Worm (Caenorhabditis elegans) whole organism, L1 larva: ENCODE data around the gene gcc-2.

Experiments used
- aly-2 ChIP-seq: fragments of 150-350 bp; optimal IDR thresholded peaks from 2 replicates; lab custom pipeline; 2014; ENCODE audit warnings: missing biosample characterization, missing genetic modification characterization
- ama-1 ChIP-seq: fragments of 150-350 bp; optimal IDR thresholded peaks from 2 replicates; lab custom pipeline; 2014
- ceh-82 ChIP-seq, 3 experiments: fragments of 150-350 bp in 1 of 3; sonication (generic microtip) in 2 of 3; optimal IDR thresholded peaks; 2 replicates each; lab custom pipeline; 2014 to 2017; ENCODE audit warnings: missing biosample characterization in 3 of 3, missing genetic modification characterization in 3 of 3
- dpl-1 ChIP-seq, 3 experiments: fragments of 150-350 bp in 2 of 3; sonication (generic microtip) in 1 of 3; optimal IDR thresholded peaks; 2 replicates each; lab custom pipeline; 2014 to 2017; ENCODE audit warnings: missing biosample characterization in 3 of 3, missing genetic modification characterization in 3 of 3, missing genetic modification reagents in 3 of 3
- dsc-1 ChIP-seq: sonication (generic microtip); optimal IDR thresholded peaks from 2 replicates; lab custom pipeline; 2016; ENCODE audit warnings: mild to moderate bottlenecking, missing genetic modification characterization, missing compliant biosample characterization
- efl-1 ChIP-seq, 4 experiments: fragments of 150-350 bp; optimal IDR thresholded peaks in 3 of 4; peaks in 1 of 4; 1 replicate in 1 of 4; 2 replicates in 3 of 4; lab custom pipeline; 2014; ENCODE audit warnings: missing biosample characterization in 2 of 4, missing genetic modification characterization in 2 of 4, missing genetic modification reagents in 2 of 4
- egl-27 ChIP-seq, 2 experiments: fragments of 150-350 bp in 1 of 2; sonication (generic microtip); optimal IDR thresholded peaks; 3 replicates each; lab custom pipeline; 2017 to 2018; ENCODE audit warnings: missing biosample characterization in 2 of 2, missing genetic modification characterization in 2 of 2, missing genetic modification reagents in 2 of 2
- elt-3 ChIP-seq, 6 experiments: fragments of 150-350 bp in 1 of 6; sonication (generic microtip); optimal IDR thresholded peaks; 2 replicates each; lab custom pipeline; 2017 to 2018; ENCODE audit warnings: missing biosample characterization in 6 of 6, missing genetic modification characterization in 6 of 6, inconsistent platforms in 1 of 6
- ets-5 ChIP-seq: fragments of 200-800 bp; sonication (Bioruptor generic); IDR thresholded peaks from 2 replicates; pipeline ENCODE4 v1.3.6; 2022; ENCODE audit warnings: missing genetic modification characterization, missing compliant biosample characterization
- fkh-4 ChIP-seq: sonication (generic microtip); optimal IDR thresholded peaks from 2 replicates; lab custom pipeline; 2016; ENCODE audit warnings: missing compliant biosample characterization, missing genetic modification characterization, borderline replicate concordance
- fos-1 ChIP-seq: fragments of 150-350 bp; optimal IDR thresholded peaks from 2 replicates; lab custom pipeline; 2014; ENCODE audit warnings: missing biosample characterization, missing genetic modification characterization
- grh-1 ChIP-seq: fragments of 200-800 bp; sonication (Bioruptor generic); IDR thresholded peaks from 2 replicates; pipeline ENCODE4 v1.3.6; 2022; ENCODE audit warnings: missing genetic modification reagents, missing genetic modification characterization, missing compliant biosample characterization
- hlh-4 ChIP-seq: sonication (generic microtip); optimal IDR thresholded peaks from 2 replicates; lab custom pipeline; 2016; ENCODE audit warnings: mild to moderate bottlenecking, missing genetic modification characterization, missing compliant biosample characterization
- irx-1 ChIP-seq: sonication (generic microtip); optimal IDR thresholded peaks from 2 replicates; lab custom pipeline; 2016; ENCODE audit warnings: missing genetic modification characterization, missing compliant biosample characterization
- jun-1 ChIP-seq: fragments of 150-350 bp; optimal IDR thresholded peaks from 2 replicates; lab custom pipeline; 2014; ENCODE audit warnings: missing biosample characterization, missing genetic modification reagents, missing genetic modification characterization
- lin-14 ChIP-seq: fragments of 200-800 bp; sonication (Bioruptor generic); optimal IDR thresholded peaks from 2 replicates; lab custom pipeline; 2018; ENCODE audit warnings: mild to moderate bottlenecking, missing genetic modification characterization, moderate library complexity, missing compliant biosample characterization
- lin-15B ChIP-seq: fragments of 150-350 bp; sonication (generic microtip); optimal IDR thresholded peaks from 3 replicates; lab custom pipeline; 2014; ENCODE audit warnings: missing biosample characterization, missing genetic modification characterization
- lin-39 ChIP-seq: fragments of 150-350 bp; optimal IDR thresholded peaks from 2 replicates; lab custom pipeline; 2014; ENCODE audit warnings: missing biosample characterization, missing genetic modification reagents, missing genetic modification characterization
- lir-3 ChIP-seq: sonication (generic microtip); optimal IDR thresholded peaks from 2 replicates; lab custom pipeline; 2016; ENCODE audit warnings: mild to moderate bottlenecking, missing genetic modification characterization, moderate library complexity, missing compliant biosample characterization; ENCODE audit not compliant: poor library complexity
- lsy-2 ChIP-seq, 2 experiments: fragments of 150-350 bp; optimal IDR thresholded peaks; 2 replicates each; lab custom pipeline; 2014; ENCODE audit warnings: missing biosample characterization in 2 of 2, missing genetic modification characterization in 2 of 2
- mab-9 ChIP-seq: fragments of 200-800 bp; sonication (Bioruptor generic); IDR thresholded peaks from 2 replicates; pipeline ENCODE4 v1.3.6; 2022; ENCODE audit warnings: missing genetic modification reagents, missing genetic modification characterization, missing compliant biosample characterization
- mdl-1 ChIP-seq, 2 experiments: fragments of 150-350 bp; optimal IDR thresholded peaks; 2 replicates each; lab custom pipeline; 2014 to 2017; ENCODE audit warnings: missing biosample characterization in 2 of 2, missing genetic modification characterization in 2 of 2, inconsistent platforms in 1 of 2
- mep-1 ChIP-seq: fragments of 150-350 bp; optimal IDR thresholded peaks from 2 replicates; lab custom pipeline; 2014; ENCODE audit warnings: missing biosample characterization, missing genetic modification characterization
- nhr-19 ChIP-seq: fragments of 200-800 bp; sonication (Bioruptor generic); conservative IDR thresholded peaks from 2 replicates; pipeline ENCODE4 v1.3.6; 2022; ENCODE audit warnings: missing genetic modification characterization, missing compliant biosample characterization
- nhr-47 ChIP-seq: sonication (generic microtip); optimal IDR thresholded peaks from 2 replicates; lab custom pipeline; 2016; ENCODE audit warnings: mild to moderate bottlenecking, missing genetic modification characterization, moderate library complexity, missing compliant biosample characterization
- nhr-71 ChIP-seq: sonication (generic microtip); optimal IDR thresholded peaks from 2 replicates; lab custom pipeline; 2016; ENCODE audit warnings: mild to moderate bottlenecking, missing genetic modification characterization, moderate library complexity, missing compliant biosample characterization
- nhr-76 ChIP-seq: sonication (generic microtip); optimal IDR thresholded peaks from 2 replicates; lab custom pipeline; 2017; ENCODE audit warnings: missing biosample characterization, missing genetic modification characterization
- nhr-84 ChIP-seq: sonication (generic microtip); optimal IDR thresholded peaks from 2 replicates; lab custom pipeline; 2017; ENCODE audit warnings: missing biosample characterization, missing genetic modification characterization
- nhr-85 ChIP-seq: sonication (generic microtip); peaks from one replicate; lab custom pipeline; 2016; ENCODE audit warnings: missing genetic modification characterization, inconsistent platforms, missing compliant biosample characterization
- pag-3 ChIP-seq: sonication (generic microtip); optimal IDR thresholded peaks from 2 replicates; lab custom pipeline; 2017; ENCODE audit warnings: missing genetic modification characterization, mild to moderate bottlenecking, missing compliant biosample characterization, antibody characterized with exemption, borderline replicate concordance; ENCODE audit not compliant: insufficient read depth
- pqm-1 ChIP-seq: sonication (generic microtip); optimal IDR thresholded peaks from 3 replicates; lab custom pipeline; 2017; ENCODE audit warnings: missing biosample characterization, missing genetic modification characterization
- rnt-1 ChIP-seq: sonication (generic microtip); optimal IDR thresholded peaks from 2 replicates; lab custom pipeline; 2016; ENCODE audit warnings: mild to moderate bottlenecking, missing genetic modification characterization, moderate library complexity, missing compliant biosample characterization
- snpc-4 ChIP-seq: fragments of 150-350 bp; optimal IDR thresholded peaks from 2 replicates; lab custom pipeline; 2014; ENCODE audit warnings: missing biosample characterization, missing genetic modification characterization
- snu-23 ChIP-seq: sonication (generic microtip); optimal IDR thresholded peaks from 2 replicates; lab custom pipeline; 2016; ENCODE audit warnings: missing genetic modification characterization, missing compliant biosample characterization
- sox-4 ChIP-seq: sonication (generic microtip); optimal IDR thresholded peaks from 2 replicates; lab custom pipeline; 2016; ENCODE audit warnings: missing genetic modification characterization, missing compliant biosample characterization
- swsn-7 ChIP-seq: sonication (generic microtip); optimal IDR thresholded peaks from 2 replicates; lab custom pipeline; 2016; ENCODE audit warnings: missing genetic modification characterization, missing compliant biosample characterization
- tbx-2 ChIP-seq: sonication (generic microtip); optimal IDR thresholded peaks from 2 replicates; lab custom pipeline; 2016; ENCODE audit warnings: missing genetic modification characterization, missing compliant biosample characterization
- unc-130 ChIP-seq: fragments of 150-350 bp; optimal IDR thresholded peaks from 2 replicates; lab custom pipeline; 2017; ENCODE audit warnings: missing biosample characterization, missing genetic modification characterization, inconsistent platforms
- unc-86 ChIP-seq: sonication (generic microtip); optimal IDR thresholded peaks from 2 replicates; lab custom pipeline; 2016; ENCODE audit warnings: missing genetic modification characterization, missing compliant biosample characterization
- unc-98 ChIP-seq: fragments of 200-800 bp; sonication (Bioruptor generic); IDR thresholded peaks from 2 replicates; pipeline ENCODE4 v1.3.6; 2022; ENCODE audit warnings: missing genetic modification characterization, missing compliant biosample characterization
- xbp-1 ChIP-seq: sonication (generic microtip); optimal IDR thresholded peaks from 2 replicates; lab custom pipeline; 2016; ENCODE audit warnings: missing genetic modification characterization, missing compliant biosample characterization
- ztf-11 ChIP-seq, 2 experiments: sonication (generic microtip); optimal IDR thresholded peaks; 2 replicates each; lab custom pipeline; 2016 to 2017; ENCODE audit warnings: missing genetic modification characterization in 2 of 2, missing biosample characterization in 1 of 2, missing compliant biosample characterization in 1 of 2

The gcc-2 gene

ce11 chrIII:9772394-9772793, 10.5 kb upstream of the gcc-2 start:
- TF ChIP-seq efl-1 (optimal IDR thresholded peaks at IDR 0.05; lab: Kevin White, UChicago) (no peak), efl-1 (GFP tag; optimal IDR thresholded peaks at IDR 0.05 in 1 of 2; lab: Kevin White, UChicago) (peak in 1 of 2 experiments; percentile 90), nhr-76 (no peak), xbp-1 (tag; lab: Kevin White, UChicago) (no peak), mep-1 (tag; lab: Kevin White, UChicago) (no peak), nhr-71 (tag; lab: Kevin White, UChicago) (no peak), nhr-85 (tag; lab: Kevin White, UChicago) (no peak)

ce11 chrIII:9770590-9770989, 8.6 kb upstream of the gcc-2 start:
- no peak for TF ChIP-seq nhr-84 (tag; lab: Kevin White, UChicago)
- TF ChIP-seq unc-86 = no peak

DNA sequence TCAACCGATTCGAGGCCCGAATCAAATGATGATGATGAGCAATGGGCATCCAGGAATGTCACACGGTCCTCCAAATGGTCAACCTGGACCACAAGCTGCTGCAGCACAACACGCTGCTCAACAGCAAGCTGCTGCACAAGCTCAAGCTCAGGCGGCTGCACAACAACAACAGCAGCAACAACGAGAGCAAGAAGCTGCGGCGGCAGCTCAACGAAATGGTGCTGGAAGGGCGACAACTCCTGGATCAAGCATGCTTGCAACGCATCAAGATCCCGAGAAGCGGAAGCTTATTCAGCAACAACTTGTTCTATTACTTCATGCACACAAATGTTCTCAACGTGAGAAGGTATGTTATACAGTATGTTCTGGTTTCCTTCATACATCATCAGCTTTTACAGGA, 6.1 kb upstream of the gcc-2 start:
- TF ChIP-seq efl-1 (optimal IDR thresholded peaks at IDR 0.05; lab: Kevin White, UChicago) (no peak), efl-1 (GFP tag; optimal IDR thresholded peaks at IDR 0.05 in 1 of 2; lab: Kevin White, UChicago) (peak in 1 of 2 experiments; percentile 73), pag-3 (tag; lab: Kevin White, UChicago) (no peak)

ce11 chrIII:9767095-9767494, 5.2 kb upstream of the gcc-2 start:
- no peak for TF ChIP-seq pqm-1 (tag; lab: Kevin White, UChicago)
- no peak for TF ChIP-seq efl-1 (optimal IDR thresholded peaks at IDR 0.05; lab: Kevin White, UChicago)
- TF ChIP-seq efl-1 (GFP tag; optimal IDR thresholded peaks at IDR 0.05 in 1 of 2; lab: Kevin White, UChicago) = peak in 1 of 2 experiments; percentile 30
- peak; percentile 51 for TF ChIP-seq nhr-85 (tag; lab: Kevin White, UChicago)

DNA sequence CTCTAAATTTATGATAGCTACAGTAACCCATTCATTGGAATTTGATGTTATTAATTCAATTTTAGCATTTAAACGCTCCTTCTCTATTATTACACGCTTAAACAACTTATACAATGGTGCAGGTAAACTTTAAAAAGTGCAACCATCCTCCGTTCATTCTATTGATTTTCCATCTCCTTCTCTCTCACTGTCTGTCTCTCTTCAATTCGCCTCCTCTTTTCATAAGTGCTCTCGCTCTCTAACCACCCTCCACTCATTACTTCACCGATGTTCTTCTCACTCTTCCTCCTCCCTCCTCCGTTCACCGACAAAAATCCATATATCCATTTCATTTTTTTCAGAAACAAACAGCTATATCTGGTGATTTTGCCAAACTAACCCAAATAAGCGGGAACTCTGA, 4.2 kb upstream of the gcc-2 start, which contains the start of gene cbp-1:
cbp-1 (plus strand) TSS at position 335 of the 400 bp plus-strand sequence.
- TF ChIP-seq ztf-11 (tag; optimal IDR thresholded peaks at IDR 0.05; lab: Kevin White, UChicago) = peak in 1 of 2 experiments; percentile 47
- TF ChIP-seq mab-9 (GFP tag; lab: Robert Waterston, UW) = no peak
- TF ChIP-seq nhr-47 (tag; lab: Kevin White, UChicago) = peak; percentile 48
- TF ChIP-seq mdl-1 (tag; optimal IDR thresholded peaks at IDR 0.05; lab: Kevin White, UChicago) = peak in 1 of 2 experiments; percentile 44
- peak; percentile 81 to 85 for TF ChIP-seq lsy-2 (tag; optimal IDR thresholded peaks at IDR 0.05; lab: Kevin White, UChicago)
- TF ChIP-seq egl-27 (tag; optimal IDR thresholded peaks at IDR 0.05; lab: Kevin White, UChicago) = no peak
- peak; percentile 49 for TF ChIP-seq nhr-19 (GFP tag; lab: Robert Waterston, UW)
- TF ChIP-seq lin-15B (tag; lab: Kevin White, UChicago) = no peak
- peak in 1 of 6 experiments; percentile 15 for TF ChIP-seq elt-3 (tag; optimal IDR thresholded peaks at IDR 0.05; lab: Kevin White, UChicago)
- no peak for TF ChIP-seq unc-98
- TF ChIP-seq jun-1 (tag; lab: Kevin White, UChicago) = peak; percentile 12
- TF ChIP-seq fos-1 = peak; percentile 8
- TF ChIP-seq ama-1 (lab: Kevin White, UChicago) = peak; percentile 72
- peak; percentile 25 for TF ChIP-seq xbp-1 (tag; lab: Kevin White, UChicago)
- peak in 2 of 3 experiments; percentile 37 to 46 for TF ChIP-seq dpl-1 (GFP tag; optimal IDR thresholded peaks at IDR 0.05; lab: Kevin White, UChicago)
- TF ChIP-seq nhr-76 = no peak
- peak; percentile 33 for TF ChIP-seq snpc-4 (tag; lab: Kevin White, UChicago)
- TF ChIP-seq dsc-1 (tag; lab: Kevin White, UChicago) = peak; percentile 57
- TF ChIP-seq aly-2 (tag; lab: Kevin White, UChicago) = peak; percentile 48
- TF ChIP-seq mep-1 (tag; lab: Kevin White, UChicago) = no peak
- peak; percentile 51 for TF ChIP-seq unc-130 (tag; lab: Kevin White, UChicago)
- no peak for TF ChIP-seq irx-1 (tag; lab: Kevin White, UChicago)
- TF ChIP-seq hlh-4 = no peak
- peak; percentile 68 for TF ChIP-seq snu-23 (GFP tag; lab: Kevin White, UChicago)
- TF ChIP-seq swsn-7 = peak; percentile 64
- no peak for TF ChIP-seq sox-4 (tag; lab: Kevin White, UChicago)
- TF ChIP-seq ets-5 (GFP tag; lab: Robert Waterston, UW) = no peak
- peak; percentile 63 for TF ChIP-seq nhr-71 (tag; lab: Kevin White, UChicago)
- peak; percentile 13 for TF ChIP-seq lin-39 (tag; lab: Kevin White, UChicago)
- TF ChIP-seq grh-1 (GFP tag; lab: Robert Waterston, UW) = no peak
- TF ChIP-seq lin-14 (GFP tag; lab: Kevin White, UChicago) = peak; percentile 89
- peak; percentile 3 to 54 (median 4) for TF ChIP-seq ceh-82 (tag; optimal IDR thresholded peaks at IDR 0.05; lab: Kevin White, UChicago)
- peak; percentile 32 for TF ChIP-seq tbx-2 (tag; lab: Kevin White, UChicago)
- peak; percentile 14 for TF ChIP-seq nhr-85 (tag; lab: Kevin White, UChicago)
- TF ChIP-seq lir-3 (tag; lab: Kevin White, UChicago) = no peak
- TF ChIP-seq efl-1 (optimal IDR thresholded peaks at IDR 0.05; lab: Kevin White, UChicago) = peak; percentile 69 to 75
- peak; percentile 16 to 90 for TF ChIP-seq efl-1 (GFP tag; optimal IDR thresholded peaks at IDR 0.05 in 1 of 2; lab: Kevin White, UChicago)
- TF ChIP-seq fkh-4 = no peak
- TF ChIP-seq rnt-1 = peak; percentile 80
